Fruit fly (Drosophila melanogaster) whole organism, embryonic: Measurements from ENCODE around the gene CG10702.

Experiments used
- Asciz ChIP-seq: fragments of 200-800 bp; sonication (Bioruptor generic); optimal IDR thresholded peaks from 2 replicates; lab custom pipeline; 2017; ENCODE audit warnings: missing biosample characterization, mild to moderate bottlenecking, missing genetic modification characterization, missing genetic modification reagents
- Atf-2 ChIP-seq: fragments of 200-800 bp; sonication (Bioruptor generic); optimal IDR thresholded peaks from 2 replicates; lab custom pipeline; 2016; ENCODE audit warnings: missing biosample characterization, missing genetic modification characterization
- Bteb2 ChIP-seq: fragments of 200-800 bp; sonication (Bioruptor generic); optimal IDR thresholded peaks from 2 replicates; lab custom pipeline; 2016; ENCODE audit warnings: missing biosample characterization, missing genetic modification characterization
- CG10147 ChIP-seq: fragments of 200-800 bp; sonication (Bioruptor generic); optimal IDR thresholded peaks from 2 replicates; lab custom pipeline; 2019; ENCODE audit warnings: missing biosample characterization, mild to moderate bottlenecking, missing genetic modification characterization, moderate library complexity
- CG10543 ChIP-seq: fragments of 200-800 bp; sonication (Bioruptor generic); optimal IDR thresholded peaks from 3 replicates; lab custom pipeline; 2017; ENCODE audit warnings: missing biosample characterization, mild to moderate bottlenecking, missing genetic modification characterization, moderate library complexity
- CG11247 ChIP-seq: fragments of 200-800 bp; sonication (Bioruptor generic); IDR thresholded peaks from 2 replicates; pipeline ENCODE4 v1.3.6; 2022; ENCODE audit warnings: missing biosample characterization, missing genetic modification characterization
- CG11504 ChIP-seq: fragments of 200-800 bp; sonication (Bioruptor generic); optimal IDR thresholded peaks from 3 replicates; lab custom pipeline; 2019; ENCODE audit warnings: missing biosample characterization, mild to moderate bottlenecking, missing genetic modification characterization, moderate library complexity
- CG11723 ChIP-seq: fragments of 200-800 bp; sonication (Bioruptor generic); optimal IDR thresholded peaks from 2 replicates; lab custom pipeline; 2017; ENCODE audit warnings: missing biosample characterization, mild to moderate bottlenecking, missing genetic modification characterization
- CG17568 ChIP-seq: fragments of 200-800 bp; sonication (Bioruptor generic); optimal IDR thresholded peaks from 2 replicates; lab custom pipeline; 2018; ENCODE audit warnings: missing biosample characterization, mild to moderate bottlenecking, missing genetic modification characterization, moderate library complexity
- CG17802 ChIP-seq: fragments of 200-800 bp; sonication (Bioruptor generic); optimal IDR thresholded peaks from 2 replicates; lab custom pipeline; 2018; ENCODE audit warnings: missing biosample characterization, mild to moderate bottlenecking, missing genetic modification characterization, moderate library complexity
- CG17912 ChIP-seq: fragments of 200-800 bp; sonication (Bioruptor generic); optimal IDR thresholded peaks from 2 replicates; lab custom pipeline; 2018; ENCODE audit warnings: missing biosample characterization, mild to moderate bottlenecking, missing genetic modification characterization
- CG1832 ChIP-seq: fragments of 200-800 bp; sonication (Bioruptor generic); optimal IDR thresholded peaks from 2 replicates; lab custom pipeline; 2017; ENCODE audit warnings: missing biosample characterization, mild to moderate bottlenecking, missing genetic modification characterization, inconsistent platforms
- CG2129 ChIP-seq: fragments of 200-800 bp; sonication (Bioruptor generic); IDR thresholded peaks from 2 replicates; pipeline ENCODE4 v1.3.6; 2022; ENCODE audit warnings: missing biosample characterization, missing genetic modification characterization; ENCODE audit not compliant: partially characterized antibody
- CG31388 ChIP-seq: fragments of 200-800 bp; sonication (Bioruptor generic); optimal IDR thresholded peaks from 2 replicates; lab custom pipeline; 2016; ENCODE audit warnings: missing biosample characterization, missing genetic modification characterization
- CG34224 ChIP-seq: fragments of 200-800 bp; sonication (Bioruptor generic); IDR thresholded peaks from 3 replicates; pipeline ENCODE4 v1.3.6; 2022; ENCODE audit warnings: missing biosample characterization, missing genetic modification characterization; ENCODE audit not compliant: partially characterized antibody
- CG4328 ChIP-seq: fragments of 200-800 bp; sonication (Bioruptor generic); optimal IDR thresholded peaks from 3 replicates; lab custom pipeline; 2017; ENCODE audit warnings: missing biosample characterization, missing genetic modification reagents, missing genetic modification characterization
- CG4730 ChIP-seq: fragments of 200-800 bp; sonication (Bioruptor generic); IDR thresholded peaks from 2 replicates; pipeline ENCODE4 v1.3.6; 2022; ENCODE audit warnings: missing biosample characterization, missing genetic modification characterization
- CG4854 ChIP-seq: fragments of 200-800 bp; sonication (Bioruptor generic); optimal IDR thresholded peaks from 2 replicates; lab custom pipeline; 2016; ENCODE audit warnings: missing biosample characterization, missing genetic modification characterization, inconsistent platforms
- Deaf1 ChIP-seq: fragments of 200-800 bp; optimal IDR thresholded peaks from 3 replicates; lab custom pipeline; 2019; ENCODE audit warnings: missing biosample characterization, mild to moderate bottlenecking, missing genetic modification characterization, moderate library complexity
- Dfd ChIP-seq, 2 experiments: fragments of >200 bp; optimal IDR thresholded peaks; 2 replicates each; lab custom pipeline; 2017; ENCODE audit warnings: missing biosample characterization in 2 of 2, missing genetic modification characterization in 2 of 2
- Ets65A ChIP-seq: fragments of 200-800 bp; sonication (Bioruptor generic); peaks from one replicate; lab custom pipeline; 2016; ENCODE audit warnings: missing biosample characterization, missing genetic modification characterization
- GATAe ChIP-seq: fragments of 200-800 bp; sonication (Bioruptor generic); conservative IDR thresholded peaks from 2 replicates; pipeline ENCODE4 v1.3.6; 2022; ENCODE audit warnings: missing biosample characterization, missing genetic modification characterization
- Lim3 ChIP-seq: fragments of 200-800 bp; sonication (Bioruptor generic); IDR thresholded peaks from 2 replicates; pipeline ENCODE4 v1.3.6; 2022; ENCODE audit warnings: missing biosample characterization, missing genetic modification characterization
- Mes4 ChIP-seq: fragments of 200-800 bp; sonication (Bioruptor generic); optimal IDR thresholded peaks from 2 replicates; lab custom pipeline; 2016; ENCODE audit warnings: missing biosample characterization, missing genetic modification characterization
- Myb ChIP-seq: fragments of 200-800 bp; sonication (Bioruptor generic); optimal IDR thresholded peaks from 2 replicates; lab custom pipeline; 2016; ENCODE audit warnings: missing biosample characterization, missing genetic modification characterization
- NC2α ChIP-seq: fragments of 200-800 bp; sonication (Bioruptor generic); optimal IDR thresholded peaks from 2 replicates; lab custom pipeline; 2016; ENCODE audit warnings: missing biosample characterization, missing genetic modification characterization
- Ravus ChIP-seq: fragments of 200-800 bp; sonication (Bioruptor generic); IDR thresholded peaks from 2 replicates; pipeline ENCODE4 v1.3.6; 2022; ENCODE audit warnings: missing biosample characterization, missing genetic modification characterization
- Rfx ChIP-seq: fragments of 200-800 bp; sonication (Bioruptor generic); IDR thresholded peaks from 2 replicates; pipeline ENCODE4 v1.3.6; 2022; ENCODE audit warnings: missing biosample characterization, missing genetic modification characterization
- Rx ChIP-seq: fragments of 200-800 bp; sonication (Bioruptor generic); IDR thresholded peaks from 2 replicates; pipeline ENCODE4 v1.3.6; 2022; ENCODE audit warnings: missing biosample characterization, missing genetic modification characterization
- Spps ChIP-seq: fragments of 200-800 bp; sonication (Bioruptor generic); optimal IDR thresholded peaks from 2 replicates; lab custom pipeline; 2018; ENCODE audit warnings: missing biosample characterization, mild to moderate bottlenecking, missing genetic modification characterization
- Tbp ChIP-seq: fragments of >200 bp; optimal IDR thresholded peaks from 2 replicates; lab custom pipeline; 2018; ENCODE audit warnings: missing biosample characterization, missing genetic modification characterization
- bigmax ChIP-seq: fragments of 200-800 bp; sonication (Bioruptor generic); optimal IDR thresholded peaks from 2 replicates; lab custom pipeline; 2018; ENCODE audit warnings: missing biosample characterization, mild to moderate bottlenecking, missing genetic modification characterization
- cg ChIP-seq: fragments of 200-800 bp; sonication (Bioruptor generic); optimal IDR thresholded peaks from 3 replicates; lab custom pipeline; 2019; ENCODE audit warnings: missing biosample characterization, mild to moderate bottlenecking, missing genetic modification characterization, moderate library complexity
- danr ChIP-seq: fragments of 200-800 bp; sonication (Bioruptor generic); IDR thresholded peaks from 2 replicates; pipeline ENCODE4 v1.3.6; 2022; ENCODE audit warnings: missing biosample characterization, missing genetic modification characterization
- fd102C ChIP-seq: fragments of 200-800 bp; sonication (Bioruptor generic); optimal IDR thresholded peaks from 2 replicates; lab custom pipeline; 2018; ENCODE audit warnings: missing biosample characterization, mild to moderate bottlenecking, missing genetic modification characterization, moderate library complexity
- fd96Cb ChIP-seq: fragments of 200-800 bp; sonication (Bioruptor generic); optimal IDR thresholded peaks from 2 replicates; lab custom pipeline; 2018; ENCODE audit warnings: missing biosample characterization, mild to moderate bottlenecking, missing genetic modification characterization, moderate library complexity
- fru ChIP-seq: fragments of >200 bp; optimal IDR thresholded peaks from 2 replicates; lab custom pipeline; 2017
- gce ChIP-seq: fragments of 200-800 bp; sonication (Bioruptor generic); IDR thresholded peaks from 3 replicates; pipeline ENCODE4 v1.3.6; 2022; ENCODE audit warnings: missing biosample characterization, missing genetic modification characterization
- gfzf ChIP-seq: fragments of 200-800 bp; sonication (Bioruptor generic); optimal IDR thresholded peaks from 2 replicates; lab custom pipeline; 2016; ENCODE audit warnings: missing biosample characterization, mild to moderate bottlenecking, missing genetic modification characterization, moderate library complexity
- her ChIP-seq: fragments of 200-800 bp; sonication (Bioruptor generic); optimal IDR thresholded peaks from 2 replicates; lab custom pipeline; 2016; ENCODE audit warnings: missing biosample characterization, missing genetic modification characterization
- jing ChIP-seq: fragments of 200-800 bp; sonication (Bioruptor generic); optimal IDR thresholded peaks from 2 replicates; lab custom pipeline; 2018; ENCODE audit warnings: missing biosample characterization, mild to moderate bottlenecking, missing genetic modification characterization
- knrl ChIP-seq: fragments of 200-800 bp; sonication (Bioruptor generic); IDR thresholded peaks from 3 replicates; pipeline ENCODE4 v1.3.6; 2022; ENCODE audit warnings: missing biosample characterization, missing genetic modification characterization; ENCODE audit not compliant: partially characterized antibody
- nau ChIP-seq: fragments of 200-800 bp; sonication (Bioruptor generic); optimal IDR thresholded peaks from 3 replicates; lab custom pipeline; 2017; ENCODE audit warnings: missing biosample characterization, mild to moderate bottlenecking, missing genetic modification characterization, missing genetic modification reagents
- org-1 ChIP-seq: fragments of 200-800 bp; sonication (Bioruptor generic); optimal IDR thresholded peaks from 2 replicates; lab custom pipeline; 2017; ENCODE audit warnings: missing biosample characterization, missing genetic modification characterization
- otp ChIP-seq: fragments of 200-800 bp; sonication (Bioruptor generic); IDR thresholded peaks from 3 replicates; pipeline ENCODE4, ENCODE4 v1.3.6; 2022; ENCODE audit warnings: missing biosample characterization, missing genetic modification characterization
- shn ChIP-seq: fragments of 200-800 bp; sonication (Bioruptor generic); optimal IDR thresholded peaks from 3 replicates; lab custom pipeline; 2016; ENCODE audit warnings: missing biosample characterization, missing genetic modification characterization
- sisA ChIP-seq: fragments of 200-800 bp; sonication (Bioruptor generic); IDR thresholded peaks from 2 replicates; pipeline ENCODE4 v1.3.6; 2022; ENCODE audit warnings: missing biosample characterization, missing genetic modification characterization
- tin ChIP-seq: fragments of 200-800 bp; sonication (Bioruptor generic); optimal IDR thresholded peaks from 3 replicates; lab custom pipeline; 2016; ENCODE audit warnings: missing biosample characterization, missing genetic modification characterization
- toy ChIP-seq: fragments of 200-800 bp; sonication (Bioruptor generic); IDR thresholded peaks from 2 replicates; pipeline ENCODE4 v1.3.6; 2022; ENCODE audit warnings: missing biosample characterization, missing genetic modification characterization
- trh ChIP-seq: fragments of 200-800 bp; sonication (Bioruptor generic); optimal IDR thresholded peaks from 2 replicates; lab custom pipeline; 2016; ENCODE audit warnings: missing biosample characterization, missing genetic modification characterization
- zfh2 ChIP-seq: fragments of 200-800 bp; sonication (Bioruptor generic); optimal IDR thresholded peaks from 2 replicates; lab custom pipeline; 2016; ENCODE audit warnings: missing biosample characterization, missing genetic modification characterization

CG10702 gene

dm6 chr2L:19023972-19024743 is 45.5 kb downstream of the CG10702 start (continued):
- no peak for TF ChIP-seq CG17568
- TF ChIP-seq knrl (GFP tag; lab: Robert Waterston, UW) = no peak; the same call in 2 of the 3 replicates
- no peak for TF ChIP-seq gce (GFP tag; lab: Robert Waterston, UW)
- TF ChIP-seq fru (lab: Kevin White, UChicago) = no peak
- TF ChIP-seq bigmax (GFP tag; lab: Kevin White, UChicago) = no peak
- peak; percentile 34; the same call in 1 of the 2 replicates for TF ChIP-seq Rfx (GFP tag; lab: Robert Waterston, UW)
- TF ChIP-seq CG17802 (tag; lab: Kevin White, UChicago) = peak; percentile 14
- TF ChIP-seq CG31388 = no peak
- TF ChIP-seq Mes4 (GFP tag; lab: Kevin White, UChicago) = no peak
- no peak for TF ChIP-seq danr (GFP tag; lab: Robert Waterston, UW)
- no peak for TF ChIP-seq GATAe
- TF ChIP-seq CG1832 (GFP tag; lab: Kevin White, UChicago) = no peak
- no peak for TF ChIP-seq CG17912 (GFP tag; lab: Kevin White, UChicago)
- no peak for TF ChIP-seq Myb (GFP tag; lab: Kevin White, UChicago)
- TF ChIP-seq org-1 (GFP tag; lab: Kevin White, UChicago) = peak; percentile 74
- no peak for TF ChIP-seq CG34224
- TF ChIP-seq cg (GFP tag; lab: Kevin White, UChicago) = no peak
- TF ChIP-seq shn (GFP tag; lab: Kevin White, UChicago) = no peak
- peak; percentile 40 for TF ChIP-seq Bteb2
- no peak for TF ChIP-seq CG2129 (GFP tag; lab: Robert Waterston, UW)
- no peak for TF ChIP-seq Dfd (GFP tag; optimal IDR thresholded peaks at IDR 0.05; lab: Kevin White, UChicago)
- TF ChIP-seq tin (GFP tag; lab: Kevin White, UChicago) = peak; percentile 33
- TF ChIP-seq CG4730 = no peak
- TF ChIP-seq Ravus (GFP tag; lab: Robert Waterston, UW) = no peak
- peak; percentile 80 for TF ChIP-seq CG10543
- peak; percentile 89 for TF ChIP-seq Ets65A
- peak; percentile 73 for TF ChIP-seq fd96Cb (tag; lab: Kevin White, UChicago)
- no peak for TF ChIP-seq CG11247 (GFP tag; lab: Robert Waterston, UW)
- peak; percentile 41 for TF ChIP-seq jing
- no peak for TF ChIP-seq Lim3 (GFP tag; lab: Robert Waterston, UW)
- TF ChIP-seq CG10147 = peak; percentile 76
- 0 out of 2 replicates have a peak, but pooled peaks have one; percentile 11 for TF ChIP-seq toy
- no peak for TF ChIP-seq fd102C (GFP tag; lab: Kevin White, UChicago)
- peak; percentile 47 for TF ChIP-seq Asciz (GFP tag; lab: Kevin White, UChicago)
- TF ChIP-seq CG11504 (tag; lab: Kevin White, UChicago) = peak; percentile 89
- no peak for TF ChIP-seq NC2α
- TF ChIP-seq sisA = peak; percentile 62
- peak; percentile 54 for TF ChIP-seq Deaf1
- no peak for TF ChIP-seq trh
- TF ChIP-seq Atf-2 = no peak
- peak; percentile 73 for TF ChIP-seq CG4328 (GFP tag; lab: Kevin White, UChicago)
- TF ChIP-seq CG4854 = no peak
- TF ChIP-seq Rx (GFP tag; lab: Robert Waterston, UW) = no peak
- TF ChIP-seq otp (GFP tag; lab: Robert Waterston, UW) = no peak
- TF ChIP-seq zfh2 = no peak
- no peak for TF ChIP-seq gfzf (GFP tag; lab: Kevin White, UChicago)
- TF ChIP-seq nau (GFP tag; lab: Kevin White, UChicago) = peak; percentile 54
- TF ChIP-seq her (GFP tag; lab: Kevin White, UChicago) = no peak
- no peak for TF ChIP-seq Tbp (GFP tag; lab: Kevin White, UChicago)
- no peak for TF ChIP-seq Spps
- peak; percentile 41 for TF ChIP-seq CG11723 (GFP tag; lab: Kevin White, UChicago)
